Fruit fly (Drosophila melanogaster) whole organism, embryonic: ENCODE data around the gene stet.

Experiments
- CG14050 ChIP-seq: fragments of 200-800 bp; sonication (Bioruptor generic); IDR thresholded peaks from 3 replicates; pipeline ENCODE4 v1.3.6; 2022; ENCODE audit warnings: missing biosample characterization, missing genetic modification characterization
- CG17802 ChIP-seq: fragments of 200-800 bp; sonication (Bioruptor generic); optimal IDR thresholded peaks from 2 replicates; lab custom pipeline; 2018; ENCODE audit warnings: missing biosample characterization, mild to moderate bottlenecking, missing genetic modification characterization, moderate library complexity

DNA sequence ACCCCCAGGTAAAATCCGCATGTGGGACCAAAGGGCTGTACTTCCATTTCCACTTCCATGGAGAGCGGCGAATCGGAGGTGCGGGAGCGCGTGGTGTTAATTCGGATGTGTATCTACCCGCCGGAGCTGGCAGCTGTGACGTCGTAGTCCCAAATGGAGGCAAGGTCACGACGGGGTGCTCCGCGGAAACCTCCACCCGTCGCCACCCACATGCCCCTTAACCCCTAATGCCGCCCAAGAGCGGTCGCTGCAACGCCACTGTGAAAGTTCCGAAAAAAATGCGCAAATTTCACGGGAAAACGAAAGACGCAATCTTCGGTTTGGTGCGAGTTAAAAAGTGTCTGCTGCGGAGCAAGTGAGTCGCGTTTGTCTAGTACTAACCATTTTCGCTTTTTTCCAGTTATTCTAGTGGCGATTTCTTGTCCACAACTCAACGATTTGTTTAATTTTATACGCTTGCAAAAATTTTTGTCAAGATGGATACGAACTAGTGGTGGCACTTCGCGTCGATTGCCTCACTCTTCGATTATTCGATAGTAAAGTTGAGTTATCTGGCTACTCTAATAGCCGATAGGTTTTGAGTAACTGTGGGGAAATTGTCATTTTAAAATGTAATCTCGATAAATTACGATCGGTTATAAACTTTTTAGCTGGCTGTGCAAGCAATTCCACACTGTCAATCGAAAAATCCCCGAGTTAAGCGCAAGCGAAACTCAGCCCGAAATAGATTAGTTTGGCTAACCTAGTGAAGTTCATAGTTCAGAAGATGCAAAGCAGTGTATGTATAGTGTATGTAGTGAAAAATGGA, 12.9 kb upstream of the stet start, which contains the start of the genes hfp and Psa:
- TF ChIP-seq CG14050: no peak
- TF ChIP-seq CG17802 (tag; lab: Kevin White, UChicago): no peak
